Worm (Caenorhabditis elegans) whole organism, L3 larva: ENCODE results near the gene nhr-291.

ENCODE experiments used
- ceh-82 ChIP-seq: fragments of 150-350 bp; optimal IDR thresholded peaks from 2 replicates; lab custom pipeline; 2014; ENCODE audit warnings: missing biosample characterization, missing genetic modification characterization
- lin-15B ChIP-seq: fragments of 150-350 bp; optimal IDR thresholded peaks from 2 replicates; lab custom pipeline; 2014; ENCODE audit warnings: missing biosample characterization, missing genetic modification characterization
- nfya-1 ChIP-seq: sonication (generic microtip); optimal IDR thresholded peaks from 2 replicates; lab custom pipeline; 2017; ENCODE audit warnings: missing genetic modification characterization, mild to moderate bottlenecking, missing compliant biosample characterization, antibody characterized with exemption, moderate library complexity; ENCODE audit not compliant: insufficient read depth
- nhr-28 ChIP-seq: fragments of 150-350 bp; optimal IDR thresholded peaks from 2 replicates; lab custom pipeline; 2014; ENCODE audit warnings: missing biosample characterization, missing genetic modification characterization
- nhr-76 ChIP-seq: fragments of 150-350 bp; sonication (generic microtip); optimal IDR thresholded peaks from 5 replicates; lab custom pipeline; 2014; ENCODE audit warnings: missing biosample characterization, missing genetic modification characterization
- pha-4 ChIP-seq: fragments of 150-350 bp; optimal IDR thresholded peaks from 2 replicates; lab custom pipeline; 2014; ENCODE audit warnings: missing biosample characterization, missing genetic modification reagents, missing genetic modification characterization
- skn-1 ChIP-seq: fragments of 150-350 bp; optimal IDR thresholded peaks from 2 replicates; lab custom pipeline; 2014; ENCODE audit warnings: missing biosample characterization, missing genetic modification characterization

- TF ChIP-seq nfya-1 (no peak), ceh-82 (tag; lab: Kevin White, UChicago) (no peak), nhr-28 (tag; lab: Kevin White, UChicago) (no peak), lin-15B (tag; lab: Kevin White, UChicago) (no peak), skn-1 (tag; lab: Kevin White, UChicago) (no peak), pha-4 (tag; lab: Kevin White, UChicago) (no peak), nhr-76 (no peak)
Observed at ce11 chrV:15309011-15309410, 9.8 kb upstream of the nhr-291 start, which contains the start of gene srz-10.
